Fruit fly (Drosophila melanogaster) whole organism, pupa: Measurements from ENCODE around the gene hng2.
A peak's percentile ranks its signal among the peaks of the same experiment; 100 is the strongest.

Experiments
- CG12605 ChIP-seq: fragments of 200-800 bp; sonication (Bioruptor generic); IDR thresholded peaks from 2 replicates; pipeline ENCODE4 v1.3.6; 2022; ENCODE audit warnings: missing biosample characterization, missing genetic modification characterization
- CG4496 ChIP-seq: fragments of 200-800 bp; sonication (Bioruptor generic); IDR thresholded peaks from 3 replicates; pipeline ENCODE4 v1.3.6; 2022; ENCODE audit warnings: missing biosample characterization, missing genetic modification characterization
- CG8159 ChIP-seq: fragments of 200-800 bp; sonication (Bioruptor generic); optimal IDR thresholded peaks from 3 replicates; lab custom pipeline; 2018; ENCODE audit warnings: missing biosample characterization, mild to moderate bottlenecking, missing genetic modification characterization, moderate library complexity
- CG9948 ChIP-seq: fragments of 200-800 bp; sonication (Bioruptor generic); optimal IDR thresholded peaks from 2 replicates; lab custom pipeline; 2018; ENCODE audit warnings: missing biosample characterization, mild to moderate bottlenecking, missing genetic modification characterization, moderate library complexity
- D1 ChIP-seq: fragments of 200-800 bp; sonication (Bioruptor generic); optimal IDR thresholded peaks from 2 replicates; lab custom pipeline; 2018; ENCODE audit warnings: missing biosample characterization, mild to moderate bottlenecking, missing genetic modification characterization, moderate library complexity

- peak; percentile 50 for TF ChIP-seq CG8159 (tag; lab: Kevin White, UChicago)
- no peak for TF ChIP-seq D1 (tag; lab: Kevin White, UChicago)
- TF ChIP-seq CG4496 (GFP tag; lab: Robert Waterston, UW) = peak; percentile 65
- peak; percentile 17 for TF ChIP-seq CG9948 (tag; lab: Kevin White, UChicago)
- TF ChIP-seq CG12605 (GFP tag; lab: Robert Waterston, UW) = peak; percentile 83
Observed at dm6 chr3R:8792463-8793175, 13.5 kb upstream of the hng2 start.
